Worm (Caenorhabditis elegans) whole organism, early embryonic: ENCODE data around the gene chil-2.
"Not testable (repeated sequence)": the region's sequence is repeated elsewhere in the genome, so short reads cannot be mapped to it uniquely, and the experiment has no call there.

Experiments
- B0310.2 ChIP-seq: sonication (generic microtip); optimal IDR thresholded peaks from 2 replicates; lab custom pipeline; 2016; ENCODE audit warnings: mild to moderate bottlenecking, missing genetic modification characterization, missing compliant biosample characterization
- F13C5.2 ChIP-seq: sonication (generic microtip); optimal IDR thresholded peaks from 2 replicates; lab custom pipeline; 2017; ENCODE audit warnings: mild to moderate bottlenecking, missing genetic modification characterization, inconsistent platforms, missing compliant biosample characterization
- aly-1 ChIP-seq: sonication (generic microtip); optimal IDR thresholded peaks from 2 replicates; lab custom pipeline; 2016; ENCODE audit warnings: missing genetic modification characterization, missing compliant biosample characterization
- ama-1 ChIP-seq: fragments of 150-350 bp; optimal IDR thresholded peaks from 2 replicates; lab custom pipeline; 2014
- ceh-13 ChIP-seq: fragments of 200-800 bp; sonication (Bioruptor generic); optimal IDR thresholded peaks from 2 replicates; lab custom pipeline; 2018; ENCODE audit warnings: mild to moderate bottlenecking, missing genetic modification characterization, missing compliant biosample characterization
- ceh-36 ChIP-seq: sonication (generic microtip); optimal IDR thresholded peaks from 2 replicates; lab custom pipeline; 2016; ENCODE audit warnings: missing genetic modification characterization, inconsistent platforms, missing compliant biosample characterization
- ets-7 ChIP-seq: sonication (generic microtip); optimal IDR thresholded peaks from 2 replicates; lab custom pipeline; 2016; ENCODE audit warnings: missing genotype, missing genetic modification characterization, missing compliant biosample characterization
- flt-1 ChIP-seq: fragments of 200-800 bp; sonication (Bioruptor generic); IDR thresholded peaks from 2 replicates; pipeline ENCODE4 v1.3.6; 2022; ENCODE audit warnings: missing genetic modification characterization, missing compliant biosample characterization
- hmbx-1 ChIP-seq: sonication (generic microtip); optimal IDR thresholded peaks from 2 replicates; lab custom pipeline; 2016; ENCODE audit warnings: mild to moderate bottlenecking, missing genetic modification characterization, missing compliant biosample characterization
- hmg-4 ChIP-seq: fragments of 200-800 bp; sonication (Bioruptor generic); optimal IDR thresholded peaks from 2 replicates; lab custom pipeline; 2018; ENCODE audit warnings: mild to moderate bottlenecking, missing genetic modification characterization, missing compliant biosample characterization
- hnd-1 ChIP-seq: sonication (generic microtip); optimal IDR thresholded peaks from 2 replicates; lab custom pipeline; 2016; ENCODE audit warnings: missing genetic modification characterization, missing compliant biosample characterization
- pes-1 ChIP-seq: fragments of 200-800 bp; sonication (Bioruptor generic); IDR thresholded peaks from 2 replicates; pipeline ENCODE4 v1.3.6; 2022; ENCODE audit warnings: missing genetic modification reagents, missing genetic modification characterization, missing compliant biosample characterization
- scrt-1 ChIP-seq: fragments of 200-800 bp; sonication (Bioruptor generic); IDR thresholded peaks from 2 replicates; pipeline ENCODE4 v1.3.6; 2022; ENCODE audit warnings: missing genetic modification characterization, missing compliant biosample characterization
- tbx-11 ChIP-seq: fragments of 200-800 bp; sonication (Bioruptor generic); IDR thresholded peaks from 2 replicates; pipeline ENCODE4 v1.3.6; 2022; ENCODE audit warnings: missing genetic modification characterization, missing compliant biosample characterization
- tbx-37 ChIP-seq: fragments of 200-800 bp; sonication (Bioruptor generic); conservative IDR thresholded peaks from 2 replicates; pipeline ENCODE4 v1.3.6; 2022; ENCODE audit warnings: missing genetic modification reagents, missing genetic modification characterization, missing compliant biosample characterization
- tra-4 ChIP-seq: sonication (generic microtip); optimal IDR thresholded peaks from 2 replicates; lab custom pipeline; 2017; ENCODE audit warnings: missing genetic modification characterization, missing compliant biosample characterization

chil-2 gene

DNA sequence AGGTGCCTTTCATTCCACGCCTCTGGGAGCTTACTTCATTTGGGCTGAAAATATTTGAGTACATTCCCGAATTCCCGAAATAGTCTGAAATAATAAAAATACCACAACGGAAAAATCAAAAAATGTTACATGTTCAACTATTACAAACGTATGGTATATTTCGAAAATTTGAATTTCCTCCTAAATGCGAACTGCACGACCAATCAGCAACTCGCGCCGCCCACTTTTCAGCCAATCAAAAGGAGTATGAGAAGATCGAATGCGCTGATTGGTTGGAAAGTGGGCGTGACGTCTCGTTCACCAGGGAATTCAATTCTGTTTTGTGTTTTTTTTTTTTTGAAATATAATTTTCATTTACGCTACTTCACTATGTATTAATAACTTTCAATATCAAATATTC is 5.7 kb downstream of the chil-2 start, which contains the start of gene old-1:
old-1 (minus strand) TSS at position 50 of the 400 bp plus-strand sequence.
- TF ChIP-seq tbx-11 (GFP tag; lab: Robert Waterston, UW): no peak
- TF ChIP-seq hmbx-1 (tag; lab: Kevin White, UChicago): no peak
- TF ChIP-seq ets-7 (tag; lab: Kevin White, UChicago): no peak
- no peak for TF ChIP-seq tbx-37 (GFP tag; lab: Robert Waterston, UW)
- TF ChIP-seq hnd-1 (tag; lab: Kevin White, UChicago): no peak
- TF ChIP-seq ama-1 (lab: Kevin White, UChicago): no peak
- TF ChIP-seq pes-1: no peak

ce11 chrII:9868207-9868606 is 6.2 kb downstream of the chil-2 start:
- no peak for TF ChIP-seq ets-7 (tag; lab: Kevin White, UChicago)
- TF ChIP-seq hnd-1 (tag; lab: Kevin White, UChicago): no peak
- TF ChIP-seq F13C5.2 (tag; lab: Kevin White, UChicago): no peak
- TF ChIP-seq hmbx-1 (tag; lab: Kevin White, UChicago): no peak
- no peak for TF ChIP-seq B0310.2 (tag; lab: Kevin White, UChicago)
- no peak for TF ChIP-seq aly-1
- TF ChIP-seq pes-1: no peak
- TF ChIP-seq tra-4 (tag; lab: Kevin White, UChicago): no peak

- TF ChIP-seq ceh-36 (tag; lab: Kevin White, UChicago); pes-1; flt-1: not testable (repeated sequence)
These were observed 8.0 kb downstream of the chil-2 start, which contains the start of gene chil-1 for ce11 chrII:9866378-9866777. chil-1 (minus strand) TSS chrII:9866478.

DNA sequence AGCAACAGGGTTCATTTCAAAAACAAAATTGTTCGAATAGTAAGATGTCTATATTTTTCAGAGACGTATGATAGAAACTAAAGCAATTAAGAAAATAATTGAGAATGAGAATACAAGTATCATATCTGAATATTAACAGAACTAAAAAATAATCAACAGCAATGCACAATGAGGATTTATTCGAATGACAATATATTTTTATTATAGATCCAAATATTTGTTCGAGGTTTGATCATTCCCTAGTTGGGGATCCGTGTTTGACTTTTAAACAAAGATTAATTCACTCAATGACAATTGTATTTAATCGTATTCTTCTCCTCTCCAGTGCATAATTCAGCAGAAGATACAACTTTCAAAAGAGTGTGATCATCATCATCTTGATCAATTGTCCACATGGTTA is 12.3 kb downstream of the chil-2 start, which contains the start of gene C08H9.18:
C08H9.18 (minus strand) TSS at position 101 of the 400 bp plus-strand sequence.
- TF ChIP-seq scrt-1 (no peak), tra-4 (tag; lab: Kevin White, UChicago) (no peak), F13C5.2 (tag; lab: Kevin White, UChicago) (no peak), tbx-37 (GFP tag; lab: Robert Waterston, UW) (no peak), ama-1 (lab: Kevin White, UChicago) (no peak), ceh-13 (GFP tag; lab: Kevin White, UChicago) (no peak), flt-1 (no peak), ceh-36 (tag; lab: Kevin White, UChicago) (no peak), B0310.2 (tag; lab: Kevin White, UChicago) (no peak), tbx-11 (GFP tag; lab: Robert Waterston, UW) (no peak)

ce11 chrII:9861394-9861793 is 13.0 kb downstream of the chil-2 start, which contains the start of gene chil-3:
chil-3 (minus strand) TSS chrII:9861494.
- no peak for TF ChIP-seq ceh-36 (tag; lab: Kevin White, UChicago)
- TF ChIP-seq ama-1 (lab: Kevin White, UChicago): no peak
- TF ChIP-seq aly-1: no peak
- no peak for TF ChIP-seq F13C5.2 (tag; lab: Kevin White, UChicago)
- TF ChIP-seq scrt-1: no peak
- TF ChIP-seq hnd-1 (tag; lab: Kevin White, UChicago): no peak
- no peak for TF ChIP-seq pes-1

DNA sequence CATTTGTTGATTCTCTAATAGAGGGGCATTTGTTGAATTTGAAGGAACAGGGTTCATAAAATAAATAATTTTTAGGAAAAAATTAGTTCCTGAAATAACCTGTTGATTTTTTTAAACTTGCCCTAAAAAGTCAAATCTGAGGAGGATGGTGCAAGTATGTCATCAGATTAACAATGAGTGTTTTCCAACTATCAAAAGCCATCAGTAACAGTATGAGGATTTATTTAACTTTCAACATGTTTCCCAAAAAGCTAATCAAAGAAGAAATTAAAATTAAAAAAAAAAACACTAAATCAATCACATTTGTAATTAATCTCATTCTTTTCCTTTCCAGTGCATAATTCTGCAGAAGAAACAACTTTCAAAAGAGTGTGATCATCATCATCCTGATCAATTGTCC is 14.8 kb downstream of the chil-2 start, which contains the start of gene chil-5:
chil-5 (minus strand) TSS at position 101 of the 400 bp plus-strand sequence.
- no peak for TF ChIP-seq B0310.2 (tag; lab: Kevin White, UChicago)
- TF ChIP-seq ceh-36 (tag; lab: Kevin White, UChicago): no peak
- TF ChIP-seq ets-7 (tag; lab: Kevin White, UChicago): no peak
- no peak for TF ChIP-seq aly-1

DNA sequence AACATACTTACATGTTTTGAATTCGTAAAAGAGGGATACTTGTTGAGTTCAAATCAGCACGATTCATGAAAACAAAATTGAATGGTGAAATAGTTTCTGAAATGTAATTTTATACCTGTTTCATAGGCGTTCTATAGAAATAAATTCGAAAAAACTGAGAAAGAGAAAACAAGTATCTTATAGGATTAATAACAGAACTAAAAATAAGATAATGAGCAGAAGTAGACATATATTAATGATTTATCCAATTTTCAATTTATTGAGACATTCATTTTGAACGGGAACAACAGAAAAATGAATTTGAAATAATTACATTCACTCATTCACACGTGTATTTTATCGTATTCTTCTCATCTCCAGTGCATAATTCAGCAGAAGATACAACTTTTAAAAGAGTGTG is 16.6 kb downstream of the chil-2 start, which contains the start of gene chil-6:
chil-6 (minus strand) TSS at position 101 of the 400 bp plus-strand sequence.
- TF ChIP-seq hnd-1 (tag; lab: Kevin White, UChicago) (no peak), F13C5.2 (tag; lab: Kevin White, UChicago) (no peak), tra-4 (tag; lab: Kevin White, UChicago) (no peak), aly-1 (no peak), tbx-37 (GFP tag; lab: Robert Waterston, UW) (no peak), scrt-1 (no peak), ets-7 (tag; lab: Kevin White, UChicago) (no peak)

DNA sequence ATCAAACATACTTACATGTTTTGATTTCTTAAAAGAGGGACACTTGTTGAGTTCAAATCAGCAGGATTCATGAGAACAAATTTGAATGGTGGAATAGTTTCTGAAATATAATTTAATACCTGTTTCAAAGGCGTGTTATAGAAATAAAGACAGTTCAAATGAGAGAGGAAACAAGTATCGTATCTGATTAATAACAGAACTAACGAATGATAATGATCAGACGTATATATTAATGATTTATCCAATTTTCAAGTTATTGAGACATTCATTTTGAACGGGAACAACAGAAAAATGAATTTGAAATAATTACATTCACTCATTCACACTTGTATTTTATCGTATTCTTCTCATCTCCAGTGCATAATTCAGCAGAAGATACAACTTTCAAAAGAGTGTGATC is 18.8 kb downstream of the chil-2 start, which contains the start of gene chil-4:
chil-4 (minus strand) TSS at position 101 of the 400 bp plus-strand sequence.
- no peak for TF ChIP-seq F13C5.2 (tag; lab: Kevin White, UChicago)
- TF ChIP-seq B0310.2 (tag; lab: Kevin White, UChicago): no peak
- TF ChIP-seq ama-1 (lab: Kevin White, UChicago): no peak
- no peak for TF ChIP-seq hmg-4 (GFP tag; lab: Kevin White, UChicago)
- no peak for TF ChIP-seq tbx-37 (GFP tag; lab: Robert Waterston, UW)
- TF ChIP-seq tbx-11 (GFP tag; lab: Robert Waterston, UW): no peak
- no peak for TF ChIP-seq ceh-13 (GFP tag; lab: Kevin White, UChicago)

DNA sequence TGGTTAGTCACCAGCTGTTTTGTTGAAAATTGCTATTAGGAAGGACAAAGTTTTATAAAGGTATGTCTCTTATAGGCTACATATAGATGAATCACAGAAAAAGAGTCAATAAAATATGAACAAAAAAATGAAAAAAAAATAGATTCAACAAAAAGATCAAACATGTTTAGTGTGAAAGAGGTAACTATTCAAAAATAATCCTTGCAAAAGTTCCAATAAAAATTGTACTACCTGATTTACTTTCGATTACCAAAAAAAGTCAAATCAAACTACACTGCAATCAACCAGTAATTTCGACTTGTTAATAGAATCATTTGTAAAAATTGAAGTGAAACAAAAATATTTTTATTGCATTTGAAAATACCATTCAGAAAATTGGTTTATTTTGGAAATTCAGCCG is 23.5 kb downstream of the chil-2 start, which contains the start of gene ZK938.10:
ZK938.10 (minus strand) TSS at position 101 of the 400 bp plus-strand sequence.
- TF ChIP-seq F13C5.2 (tag; lab: Kevin White, UChicago): no peak
- TF ChIP-seq scrt-1: no peak
- TF ChIP-seq B0310.2 (tag; lab: Kevin White, UChicago): no peak
- no peak for TF ChIP-seq tra-4 (tag; lab: Kevin White, UChicago)
- no peak for TF ChIP-seq aly-1
- no peak for TF ChIP-seq hnd-1 (tag; lab: Kevin White, UChicago)
- no peak for TF ChIP-seq ceh-36 (tag; lab: Kevin White, UChicago)
